Worm (Caenorhabditis elegans) whole organism, young adult: ENCODE data around the gene sek-6.
A peak's percentile ranks its signal among the peaks of the same experiment; 100 is the strongest.

ENCODE experiments used
- F22D6.2 ChIP-seq: sonication (generic microtip); optimal IDR thresholded peaks from 2 replicates; lab custom pipeline; 2016; ENCODE audit warnings: mild to moderate bottlenecking, missing genetic modification characterization, missing compliant biosample characterization
- F37B4.10 ChIP-seq: fragments of 200-800 bp; sonication (Bioruptor generic); IDR thresholded peaks from 2 replicates; pipeline ENCODE4 v1.3.6; 2022; ENCODE audit warnings: missing genetic modification characterization, missing compliant biosample characterization
- K11D2.4 ChIP-seq: fragments of 200-800 bp; sonication (Bioruptor generic); IDR thresholded peaks from 2 replicates; pipeline ENCODE4 v1.3.6; 2022; ENCODE audit warnings: missing genetic modification reagents, missing genetic modification characterization, missing compliant biosample characterization
- K12H6.12 ChIP-seq: fragments of 200-800 bp; sonication (Bioruptor generic); optimal IDR thresholded peaks from 2 replicates; lab custom pipeline; 2018; ENCODE audit warnings: mild to moderate bottlenecking, missing genetic modification characterization, missing compliant biosample characterization
- T26A5.8 ChIP-seq: sonication (generic microtip); optimal IDR thresholded peaks from 2 replicates; lab custom pipeline; 2016; ENCODE audit warnings: missing genetic modification characterization, missing compliant biosample characterization
- Y53G8AR.9 ChIP-seq: fragments of 200-800 bp; sonication (Bioruptor generic); conservative IDR thresholded peaks from 2 replicates; pipeline ENCODE4 v1.3.6; 2022; ENCODE audit warnings: missing genetic modification reagents, missing genetic modification characterization, missing compliant biosample characterization
- Y67H2A.10 ChIP-seq: fragments of 200-800 bp; sonication (Bioruptor generic); conservative IDR thresholded peaks from 2 replicates; pipeline ENCODE4 v1.3.6; 2022; ENCODE audit warnings: missing genetic modification reagents, missing genetic modification characterization, missing compliant biosample characterization
- Y95B8A.8 ChIP-seq: fragments of 200-800 bp; sonication (Bioruptor generic); IDR thresholded peaks from 2 replicates; pipeline ENCODE4 v1.3.6; 2022; ENCODE audit warnings: missing genetic modification reagents, missing genetic modification characterization, missing compliant biosample characterization
- akir-1 ChIP-seq: fragments of 200-800 bp; sonication (Bioruptor generic); optimal IDR thresholded peaks from 2 replicates; lab custom pipeline; 2018; ENCODE audit warnings: mild to moderate bottlenecking, missing genetic modification characterization, moderate library complexity, missing compliant biosample characterization
- ama-1 ChIP-seq, 3 experiments: fragments of 150-350 bp in 1 of 3; sonication (generic microtip) in 2 of 3; optimal IDR thresholded peaks; 2 replicates each; lab custom pipeline; 2014 to 2018; ENCODE audit warnings: missing biosample characterization in 2 of 3, missing genetic modification characterization in 2 of 3, missing genetic modification reagents in 2 of 3
- aptf-3 ChIP-seq: fragments of 200-800 bp; sonication (Bioruptor generic); IDR thresholded peaks from 2 replicates; pipeline ENCODE4 v1.3.6; 2022; ENCODE audit warnings: missing genetic modification characterization, missing compliant biosample characterization
- athp-1 ChIP-seq: sonication (generic microtip); optimal IDR thresholded peaks from 2 replicates; lab custom pipeline; 2017; ENCODE audit warnings: mild to moderate bottlenecking, missing genetic modification characterization, missing compliant biosample characterization
- ceh-40 ChIP-seq: fragments of 200-800 bp; sonication (Bioruptor generic); IDR thresholded peaks from 2 replicates; pipeline ENCODE4 v1.3.6; 2022; ENCODE audit warnings: missing genetic modification characterization, missing compliant biosample characterization
- ceh-79 ChIP-seq: sonication (generic microtip); optimal IDR thresholded peaks from 2 replicates; lab custom pipeline; 2017; ENCODE audit warnings: mild to moderate bottlenecking, missing genetic modification characterization, missing compliant biosample characterization
- dpff-1 ChIP-seq: sonication (generic microtip); optimal IDR thresholded peaks from 2 replicates; lab custom pipeline; 2017; ENCODE audit warnings: mild to moderate bottlenecking, missing genetic modification characterization, missing compliant biosample characterization
- egl-44 ChIP-seq: fragments of 200-800 bp; sonication (Bioruptor generic); IDR thresholded peaks from 2 replicates; pipeline ENCODE4 v1.3.6; 2022; ENCODE audit warnings: missing genetic modification reagents, missing genetic modification characterization, missing compliant biosample characterization
- let-607 ChIP-seq, 2 experiments: fragments of 200-800 bp in 1 of 2; sonication (Bioruptor generic) in 1 of 2; sonication (generic microtip) in 1 of 2; optimal IDR thresholded peaks; 2 replicates each; lab custom pipeline; 2016 to 2018; ENCODE audit warnings: mild to moderate bottlenecking in 2 of 2, missing compliant biosample characterization in 2 of 2, missing genetic modification characterization in 2 of 2, moderate library complexity in 2 of 2, missing genotype in 1 of 2
- lin-40 ChIP-seq: sonication (generic microtip); optimal IDR thresholded peaks from 2 replicates; lab custom pipeline; 2016; ENCODE audit warnings: missing genetic modification characterization, mild to moderate bottlenecking, missing compliant biosample characterization, missing genotype, missing genetic modification reagents
- lsl-1 ChIP-seq: fragments of 200-800 bp; sonication (Bioruptor generic); optimal IDR thresholded peaks from 2 replicates; lab custom pipeline; 2018; ENCODE audit warnings: mild to moderate bottlenecking, missing genetic modification characterization, moderate library complexity, missing compliant biosample characterization
- madf-8 ChIP-seq: fragments of 200-800 bp; sonication (Bioruptor generic); conservative IDR thresholded peaks from 2 replicates; pipeline ENCODE4 v1.3.6; 2022; ENCODE audit warnings: missing genetic modification reagents, missing genetic modification characterization, missing compliant biosample characterization
- mcd-1 ChIP-seq: fragments of 200-800 bp; sonication (Bioruptor generic); IDR thresholded peaks from 2 replicates; pipeline ENCODE4 v1.3.6; 2022; ENCODE audit warnings: missing genetic modification reagents, missing genetic modification characterization, missing compliant biosample characterization
- mes-4 ChIP-seq: sonication (generic microtip); optimal IDR thresholded peaks from 2 replicates; lab custom pipeline; 2016; ENCODE audit warnings: missing genotype, missing genetic modification characterization, missing compliant biosample characterization
- mxl-1 ChIP-seq: sonication (generic microtip); optimal IDR thresholded peaks from 2 replicates; lab custom pipeline; 2016; ENCODE audit warnings: missing genetic modification characterization, missing compliant biosample characterization
- nfyb-1 ChIP-seq: fragments of 200-800 bp; sonication (Bioruptor generic); IDR thresholded peaks from 2 replicates; pipeline ENCODE4 v1.3.6; 2022; ENCODE audit warnings: missing genetic modification reagents, missing genetic modification characterization, missing compliant biosample characterization
- nhr-179 ChIP-seq: sonication (generic microtip); optimal IDR thresholded peaks from 2 replicates; lab custom pipeline; 2016; ENCODE audit warnings: mild to moderate bottlenecking, missing genetic modification characterization, missing compliant biosample characterization
- nhr-80 ChIP-seq: sonication (generic microtip); optimal IDR thresholded peaks from 2 replicates; lab custom pipeline; 2016; ENCODE audit warnings: missing genetic modification characterization, missing compliant biosample characterization
- tbp1 ChIP-seq: fragments of 200-800 bp; sonication (Bioruptor generic); optimal IDR thresholded peaks from 2 replicates; lab custom pipeline; 2018; ENCODE audit warnings: mild to moderate bottlenecking, missing genetic modification characterization, missing compliant biosample characterization
- tlf-1 ChIP-seq: fragments of 200-800 bp; sonication (Bioruptor generic); optimal IDR thresholded peaks from 2 replicates; lab custom pipeline; 2018; ENCODE audit warnings: mild to moderate bottlenecking, missing genetic modification characterization, missing compliant biosample characterization
- unc-62 ChIP-seq: fragments of 150-350 bp; optimal IDR thresholded peaks from 2 replicates; lab custom pipeline; 2014; ENCODE audit warnings: missing biosample characterization, missing genetic modification reagents, missing genetic modification characterization
- ztf-25 ChIP-seq: fragments of 200-800 bp; sonication (Bioruptor generic); IDR thresholded peaks from 2 replicates; pipeline ENCODE4 v1.3.6; 2022; ENCODE audit warnings: missing genetic modification reagents, missing genetic modification characterization, missing compliant biosample characterization
- ztf-26 ChIP-seq: sonication (generic microtip); optimal IDR thresholded peaks from 2 replicates; lab custom pipeline; 2017; ENCODE audit warnings: missing genetic modification characterization, missing compliant biosample characterization
- ztf-6 ChIP-seq: fragments of 200-800 bp; sonication (Bioruptor generic); IDR thresholded peaks from 2 replicates; pipeline ENCODE4 v1.3.6; 2022; ENCODE audit warnings: missing genetic modification reagents, missing genetic modification characterization, missing compliant biosample characterization

sek-6 gene

ce11 chrX:10017975-10018654 lies 12.8 kb upstream of the sek-6 start, which contains the start of gene F19C6.4 (continued):
- TF ChIP-seq ama-1 (optimal IDR thresholded peaks at IDR 0.05; lab: Kevin White, UChicago), result no peak
- peak in 1 of 2 experiments; percentile 60 for TF ChIP-seq ama-1 (GFP tag; optimal IDR thresholded peaks at IDR 0.05; lab: Kevin White, UChicago)
- TF ChIP-seq nhr-179 (tag; lab: Kevin White, UChicago), result peak; percentile 47
- peak; percentile 77 for TF ChIP-seq ceh-40 (GFP tag; lab: Robert Waterston, UW)

- no peak for TF ChIP-seq F37B4.10 (GFP tag; lab: Robert Waterston, UW)
- TF ChIP-seq unc-62 (GFP tag; lab: Kevin White, UChicago), result no peak
- no peak for TF ChIP-seq tlf-1
- TF ChIP-seq ceh-79 (tag; lab: Kevin White, UChicago), result no peak
- TF ChIP-seq madf-8 (GFP tag; lab: Robert Waterston, UW), result no peak
- no peak for TF ChIP-seq T26A5.8 (tag; lab: Kevin White, UChicago)
- TF ChIP-seq ztf-6 (GFP tag; lab: Robert Waterston, UW), result no peak
- TF ChIP-seq nhr-179 (tag; lab: Kevin White, UChicago), result no peak
- no peak for TF ChIP-seq mxl-1 (tag; lab: Kevin White, UChicago)
Measured at ce11 chrX:10022016-10022415, 8.9 kb upstream of the sek-6 start, which contains the start of gene F42G10.1. F42G10.1 (minus strand) TSS chrX:10022166.

ce11 chrX:10026347-10026746 lies 4.6 kb upstream of the sek-6 start:
- TF ChIP-seq nhr-80 (tag; lab: Kevin White, UChicago) (peak; percentile 25), lin-40 (tag; lab: Kevin White, UChicago) (peak; percentile 35), K12H6.12 (tag; lab: Kevin White, UChicago) (peak; percentile 37), aptf-3 (GFP tag; lab: Robert Waterston, UW) (no peak)

DNA sequence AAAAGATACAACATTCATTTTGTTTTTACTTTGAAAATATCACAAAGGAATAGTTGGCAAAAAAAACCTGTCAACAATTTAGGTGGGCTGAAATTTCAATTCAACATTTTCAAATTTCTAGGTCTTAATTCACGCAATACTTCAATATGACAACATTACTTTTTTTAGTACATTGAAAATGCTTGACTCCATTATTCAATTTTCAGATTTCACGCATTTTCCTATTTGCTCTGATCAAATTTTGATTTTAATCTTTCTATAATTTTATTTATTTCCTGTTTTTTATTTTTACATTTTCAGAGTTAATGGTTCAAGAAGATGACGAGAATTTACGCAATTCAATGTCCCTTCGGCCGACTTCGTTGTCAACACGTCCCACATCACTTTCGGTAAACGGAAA lies 3.4 kb upstream of the sek-6 start, which contains the start of gene mkk-4:
Gene mkk-4 (plus strand): TSS at position 301 of the 400 bp plus-strand sequence.
- TF ChIP-seq nhr-179 (tag; lab: Kevin White, UChicago), result no peak
- TF ChIP-seq Y67H2A.10 (GFP tag; lab: Robert Waterston, UW), result no peak
- TF ChIP-seq mes-4 (tag; lab: Kevin White, UChicago), result no peak
- TF ChIP-seq Y53G8AR.9 (GFP tag; lab: Robert Waterston, UW), result no peak
- no peak for TF ChIP-seq athp-1
- TF ChIP-seq let-607 (tag; optimal IDR thresholded peaks at IDR 0.05; lab: Kevin White, UChicago), result no peak
- TF ChIP-seq K11D2.4 (GFP tag; lab: Robert Waterston, UW), result no peak
- no peak for TF ChIP-seq mcd-1

ce11 chrX:10044473-10044872 lies 13.5 kb downstream of the sek-6 start:
- TF ChIP-seq nhr-80 (tag; lab: Kevin White, UChicago) (no peak), lsl-1 (GFP tag; lab: Kevin White, UChicago) (no peak), Y95B8A.8 (GFP tag; lab: Robert Waterston, UW) (no peak), F22D6.2 (tag; lab: Kevin White, UChicago) (no peak), athp-1 (no peak), akir-1 (no peak), ztf-25 (GFP tag; lab: Robert Waterston, UW) (no peak)

DNA sequence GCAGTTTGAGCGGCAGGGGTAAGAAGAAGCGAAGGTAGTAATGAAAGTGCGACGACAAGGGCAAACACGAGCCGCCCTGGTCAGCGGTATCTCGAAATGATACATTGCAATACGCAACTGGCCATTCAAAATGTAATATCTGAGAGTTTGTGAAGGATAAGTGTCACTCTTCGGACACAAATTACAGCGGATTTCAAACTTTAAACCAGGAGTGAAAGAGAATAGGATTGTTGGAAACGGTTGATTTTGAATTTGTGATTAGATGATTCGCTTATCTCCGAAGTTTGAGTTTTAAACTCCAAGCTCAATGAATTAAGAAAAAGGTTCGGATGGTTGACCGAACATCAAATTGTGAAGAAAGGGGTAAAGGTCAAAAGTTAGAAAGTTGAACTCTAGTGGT lies 16.4 kb downstream of the sek-6 start, which contains the start of gene ZC374.2:
Gene ZC374.2 (minus strand): TSS at position 101 of the 400 bp plus-strand sequence.
- TF ChIP-seq akir-1 (no peak), ztf-26 (tag; lab: Kevin White, UChicago) (no peak), tbp1 (GFP tag; lab: Kevin White, UChicago) (no peak), dpff-1 (tag; lab: Kevin White, UChicago) (no peak), egl-44 (no peak), nfyb-1 (no peak), K12H6.12 (tag; lab: Kevin White, UChicago) (no peak)
